Fruit fly (Drosophila melanogaster) ovary, adult (tissue): ENCODE data around the gene rho.

ENCODE experiments used
- CG17801 ChIP-seq: fragments of 200-800 bp; optimal IDR thresholded peaks from 2 replicates; lab custom pipeline; 2019; ENCODE audit warnings: missing biosample characterization, mild to moderate bottlenecking, missing genetic modification characterization, moderate library complexity; ENCODE audit not compliant: partially characterized antibody

rho gene

dm6 chr3L:1502086-1502893 lies 38.7 kb downstream of the rho start, which contains the start of the genes hfp and Psa:
hfp (minus strand) TSS chr3L:1502590.
Psa (plus strand) TSS chr3L:1502843.
- TF ChIP-seq CG17801 (GFP tag; lab: Kevin White, UChicago): peak; percentile 31

DNA sequence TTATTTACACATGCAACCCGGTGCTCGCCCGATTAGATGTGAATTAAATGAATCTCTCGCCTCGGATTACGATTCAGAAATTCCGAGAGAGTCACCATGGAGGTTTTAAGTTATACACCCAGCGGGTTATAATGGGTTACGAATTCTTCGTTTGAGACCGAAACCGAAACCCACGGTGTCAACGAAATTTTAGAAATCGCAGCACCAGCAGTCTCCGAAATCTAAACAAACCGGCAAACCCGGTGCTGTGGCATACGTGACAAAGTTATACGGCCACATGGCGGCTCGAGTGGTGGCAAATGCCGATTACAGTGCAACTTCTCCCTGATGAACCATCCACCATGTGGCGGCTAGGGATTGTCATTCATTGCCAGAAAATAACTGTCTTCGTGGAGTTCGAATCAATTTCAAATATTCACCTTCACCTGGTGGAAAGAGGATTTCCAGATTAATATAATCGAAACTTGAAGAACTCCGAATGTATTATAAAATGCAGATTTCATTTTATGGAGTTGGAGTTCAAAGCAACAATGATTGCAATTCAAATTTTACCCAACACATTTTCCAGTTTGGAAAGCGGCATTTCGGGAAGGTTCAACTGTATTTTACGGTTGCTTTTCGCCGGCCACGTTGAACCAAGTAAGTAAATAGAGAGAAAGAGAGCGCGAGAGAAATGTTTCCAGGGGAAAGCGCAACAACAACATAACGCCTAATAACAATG lies 52.4 kb downstream of the rho start:
- peak; percentile 84 for TF ChIP-seq CG17801 (GFP tag; lab: Kevin White, UChicago)

DNA sequence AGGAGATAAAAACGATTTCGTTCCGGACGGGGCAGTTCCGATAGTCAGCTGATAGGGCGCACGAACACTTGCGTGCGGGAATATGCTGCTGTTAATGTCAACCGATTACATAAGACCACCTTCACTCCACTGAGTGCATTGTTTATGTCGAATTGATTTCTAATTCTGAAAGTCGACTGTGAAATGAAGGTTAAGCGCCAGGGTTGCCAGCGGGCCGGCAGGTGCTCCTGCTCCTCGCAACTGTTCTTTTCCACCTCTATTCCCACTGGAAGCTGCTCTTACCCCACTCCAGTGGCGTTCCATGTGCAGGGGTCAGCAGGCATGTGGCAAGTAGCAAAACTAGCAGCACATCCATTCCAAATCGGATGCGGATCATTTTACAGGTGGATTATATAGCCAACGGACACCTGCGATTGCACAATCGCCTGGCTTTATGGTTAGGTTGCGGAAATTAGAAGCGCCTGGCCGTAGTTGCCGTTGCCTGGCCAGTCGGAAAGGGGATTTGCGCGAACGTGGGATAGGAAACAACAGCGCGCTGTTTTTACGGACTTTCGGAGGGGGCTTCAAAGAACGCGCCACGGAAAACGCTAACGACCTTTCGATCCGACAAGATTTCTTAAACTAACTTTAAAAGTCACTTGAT lies 53.1 kb downstream of the rho start, which contains the start of gene cue:
cue (minus strand) TSS at position 641 of the 643 bp plus-strand sequence.
- no peak for TF ChIP-seq CG17801 (GFP tag; lab: Kevin White, UChicago)

dm6 chr3L:1517274-1518047 lies 53.9 kb downstream of the rho start:
- TF ChIP-seq CG17801 (GFP tag; lab: Kevin White, UChicago): peak; percentile 9
